Worm (Caenorhabditis elegans) whole organism, late embryonic: ENCODE results near the gene taf-7.1.

Experiments used
- F13H6.1 ChIP-seq: sonication (generic microtip); optimal IDR thresholded peaks from 2 replicates; lab custom pipeline; 2016; ENCODE audit warnings: missing genetic modification characterization, missing compliant biosample characterization
- K09A11.1 ChIP-seq: sonication (generic microtip); optimal IDR thresholded peaks from 2 replicates; lab custom pipeline; 2017; ENCODE audit warnings: antibody characterized with exemption, mild to moderate bottlenecking, missing genetic modification characterization, missing compliant biosample characterization; ENCODE audit not compliant: insufficient read depth
- ceh-14 ChIP-seq: sonication (generic microtip); optimal IDR thresholded peaks from 2 replicates; lab custom pipeline; 2016; ENCODE audit warnings: missing genotype, missing genetic modification characterization, missing compliant biosample characterization
- ceh-22 ChIP-seq: sonication (generic microtip); optimal IDR thresholded peaks from 2 replicates; lab custom pipeline; 2017; ENCODE audit warnings: missing biosample characterization, missing genetic modification characterization
- ceh-34 ChIP-seq: sonication (generic microtip); optimal IDR thresholded peaks from 2 replicates; lab custom pipeline; 2016; ENCODE audit warnings: mild to moderate bottlenecking, missing genetic modification characterization, missing compliant biosample characterization
- ceh-9 ChIP-seq: sonication (generic microtip); optimal IDR thresholded peaks from 2 replicates; lab custom pipeline; 2016; ENCODE audit warnings: mild to moderate bottlenecking, missing genetic modification characterization, inconsistent platforms, missing compliant biosample characterization
- eyg-1 ChIP-seq: sonication (generic microtip); optimal IDR thresholded peaks from 2 replicates; lab custom pipeline; 2016; ENCODE audit warnings: missing genotype, missing genetic modification characterization, missing compliant biosample characterization
- fkh-10 ChIP-seq: fragments of 150-350 bp; optimal IDR thresholded peaks from 2 replicates; lab custom pipeline; 2014; ENCODE audit warnings: missing biosample characterization, missing genetic modification reagents, missing genetic modification characterization
- lin-11 ChIP-seq: fragments of 200-800 bp; sonication (Bioruptor generic); optimal IDR thresholded peaks from 2 replicates; lab custom pipeline; 2018; ENCODE audit warnings: mild to moderate bottlenecking, missing genetic modification characterization, missing compliant biosample characterization
- pha-4 ChIP-seq: fragments of 150-350 bp; optimal IDR thresholded peaks from 2 replicates; lab custom pipeline; 2018; ENCODE audit warnings: missing biosample characterization, missing genetic modification reagents, missing genetic modification characterization
- rnt-1 ChIP-seq: sonication (generic microtip); optimal IDR thresholded peaks from 2 replicates; lab custom pipeline; 2016; ENCODE audit warnings: missing genetic modification characterization, missing compliant biosample characterization
- tbx-2 ChIP-seq: sonication (generic microtip); optimal IDR thresholded peaks from 2 replicates; lab custom pipeline; 2016; ENCODE audit warnings: missing genetic modification characterization, missing compliant biosample characterization
- tbx-7 ChIP-seq: sonication (generic microtip); optimal IDR thresholded peaks from 2 replicates; lab custom pipeline; 2016; ENCODE audit warnings: missing genotype, missing genetic modification characterization, missing compliant biosample characterization

- TF ChIP-seq tbx-2 (tag; lab: Kevin White, UChicago) (no peak), ceh-14 (tag; lab: Kevin White, UChicago) (no peak), ceh-9 (tag; lab: Kevin White, UChicago) (no peak), ceh-22 (tag; lab: Kevin White, UChicago) (no peak), ceh-34 (tag; lab: Kevin White, UChicago) (peak; percentile 7), fkh-10 (GFP tag; lab: Kevin White, UChicago) (no peak), pha-4 (tag; lab: Kevin White, UChicago) (no peak), lin-11 (tag; lab: Kevin White, UChicago) (no peak), rnt-1 (tag; lab: Kevin White, UChicago) (no peak), tbx-7 (no peak), eyg-1 (tag; lab: Kevin White, UChicago) (no peak), K09A11.1 (tag; lab: Kevin White, UChicago) (no peak), F13H6.1 (tag; lab: Kevin White, UChicago) (no peak)
Measured at ce11 chrX:11814667-11815066, 22.6 kb downstream of the taf-7.1 start, which contains the start of gene C34E11.2.
